Fruit fly (Drosophila melanogaster) whole organism, prepupa: ENCODE results near the gene KaiR1D.

Source experiments
- CG3919 ChIP-seq: fragments of 200-800 bp; sonication (Bioruptor generic); optimal IDR thresholded peaks from 3 replicates; lab custom pipeline; 2016; ENCODE audit warnings: missing biosample characterization, missing genetic modification characterization
- CG6276 ChIP-seq: fragments of 200-800 bp; sonication (Bioruptor generic); optimal IDR thresholded peaks from 2 replicates; lab custom pipeline; 2017; ENCODE audit warnings: missing biosample characterization, mild to moderate bottlenecking, missing genetic modification characterization
- Hr38 ChIP-seq: sonication (Bioruptor generic); optimal IDR thresholded peaks from 2 replicates; lab custom pipeline; 2016; ENCODE audit warnings: missing biosample characterization, missing genetic modification characterization
- Smox ChIP-seq: fragments of 200-800 bp; sonication (Bioruptor generic); optimal IDR thresholded peaks from 3 replicates; lab custom pipeline; 2016; ENCODE audit warnings: missing biosample characterization, missing genetic modification characterization

dm6 chr3R:20834770-20835183 is 31.3 kb downstream of the KaiR1D start:
- TF ChIP-seq CG6276 (no peak), CG3919 (GFP tag; lab: Kevin White, UChicago) (no peak), Smox (no peak), Hr38 (GFP tag; lab: Kevin White, UChicago) (no peak)
